Fruit fly (Drosophila melanogaster) whole organism, embryonic: ENCODE measurements around the gene Mfe2.

ENCODE experiments used
- Awh ChIP-seq: fragments of 200-800 bp; sonication (Bioruptor generic); IDR thresholded peaks from 2 replicates; pipeline ENCODE4, ENCODE4 v1.3.6; 2022; ENCODE audit warnings: missing biosample characterization, missing genetic modification characterization
- Bdp1 ChIP-seq: fragments of 200-800 bp; sonication (Bioruptor generic); optimal IDR thresholded peaks from 3 replicates; lab custom pipeline; 2016; ENCODE audit warnings: missing biosample characterization, missing genetic modification characterization
- CG10209 ChIP-seq: fragments of 200-800 bp; sonication (Bioruptor generic); optimal IDR thresholded peaks from 3 replicates; lab custom pipeline; 2017; ENCODE audit warnings: missing biosample characterization, mild to moderate bottlenecking, missing genetic modification characterization, missing genetic modification reagents
- CG1024 ChIP-seq: fragments of 200-800 bp; sonication (Bioruptor generic); IDR thresholded peaks from 2 replicates; pipeline ENCODE4 v1.3.6; 2022; ENCODE audit warnings: missing biosample characterization, missing genetic modification characterization
- CG10431 ChIP-seq: fragments of 200-800 bp; sonication (Bioruptor generic); optimal IDR thresholded peaks from 3 replicates; lab custom pipeline; 2018; ENCODE audit warnings: missing biosample characterization, mild to moderate bottlenecking, missing genetic modification characterization
- CG11085 ChIP-seq: fragments of 200-800 bp; sonication (Bioruptor generic); IDR thresholded peaks from 2 replicates; pipeline ENCODE4 v1.3.6; 2022; ENCODE audit warnings: missing biosample characterization, missing genetic modification characterization
- CG12236 ChIP-seq: fragments of 200-800 bp; sonication (Bioruptor generic); optimal IDR thresholded peaks from 2 replicates; lab custom pipeline; 2016; ENCODE audit warnings: missing biosample characterization, missing genetic modification characterization
- CG13123 ChIP-seq: fragments of 200-800 bp; sonication (Bioruptor generic); optimal IDR thresholded peaks from 2 replicates; lab custom pipeline; 2016; ENCODE audit warnings: missing biosample characterization, missing genetic modification characterization
- CG14014 ChIP-seq: fragments of 200-800 bp; sonication (Bioruptor generic); IDR thresholded peaks from 2 replicates; pipeline ENCODE4 v1.3.6; 2022; ENCODE audit warnings: missing biosample characterization, missing genetic modification characterization
- CG17568 ChIP-seq: fragments of 200-800 bp; sonication (Bioruptor generic); optimal IDR thresholded peaks from 2 replicates; lab custom pipeline; 2018; ENCODE audit warnings: missing biosample characterization, mild to moderate bottlenecking, missing genetic modification characterization, moderate library complexity
- CG17912 ChIP-seq: fragments of 200-800 bp; sonication (Bioruptor generic); optimal IDR thresholded peaks from 2 replicates; lab custom pipeline; 2018; ENCODE audit warnings: missing biosample characterization, mild to moderate bottlenecking, missing genetic modification characterization
- CG1792 ChIP-seq: fragments of 200-800 bp; sonication (Bioruptor generic); optimal IDR thresholded peaks from 2 replicates; lab custom pipeline; 2016; ENCODE audit warnings: missing biosample characterization, missing genetic modification characterization
- CG2712 ChIP-seq: fragments of 200-800 bp; optimal IDR thresholded peaks from 3 replicates; lab custom pipeline; 2019; ENCODE audit warnings: missing biosample characterization, mild to moderate bottlenecking, missing genetic modification characterization, moderate library complexity
- CG2875 ChIP-seq: fragments of 200-800 bp; sonication (Bioruptor generic); optimal IDR thresholded peaks from 2 replicates; lab custom pipeline; 2017; ENCODE audit warnings: missing biosample characterization, mild to moderate bottlenecking, missing genetic modification characterization, missing genetic modification reagents
- CG2889 ChIP-seq: fragments of 200-800 bp; sonication (Bioruptor generic); IDR thresholded peaks from 3 replicates; pipeline ENCODE4 v1.3.6; 2022; ENCODE audit warnings: missing biosample characterization, missing genetic modification characterization
- CG30020 ChIP-seq: fragments of 200-800 bp; optimal IDR thresholded peaks from 2 replicates; lab custom pipeline; 2019; ENCODE audit warnings: missing biosample characterization, mild to moderate bottlenecking, missing genetic modification characterization, moderate library complexity
- CG3407 ChIP-seq: fragments of 200-800 bp; sonication (Bioruptor generic); optimal IDR thresholded peaks from 2 replicates; lab custom pipeline; 2018; ENCODE audit warnings: missing biosample characterization, mild to moderate bottlenecking, missing genetic modification characterization
- CG3726 ChIP-seq: fragments of 200-800 bp; sonication (Bioruptor generic); IDR thresholded peaks from 3 replicates; pipeline ENCODE4, ENCODE4 v1.3.6; 2022; ENCODE audit warnings: missing biosample characterization, missing genetic modification characterization
- CG5180 ChIP-seq: fragments of 200-800 bp; sonication (Bioruptor generic); optimal IDR thresholded peaks from 3 replicates; lab custom pipeline; 2017; ENCODE audit warnings: missing biosample characterization, missing genetic modification characterization, mild to moderate bottlenecking, moderate library complexity, missing genetic modification reagents
- CG6654 ChIP-seq: fragments of 200-800 bp; sonication (Bioruptor generic); optimal IDR thresholded peaks from 2 replicates; lab custom pipeline; 2017; ENCODE audit warnings: missing biosample characterization, mild to moderate bottlenecking, missing genetic modification characterization
- CG8089 ChIP-seq: fragments of 200-800 bp; sonication (Bioruptor generic); optimal IDR thresholded peaks from 3 replicates; lab custom pipeline; 2016; ENCODE audit warnings: missing biosample characterization, missing genetic modification characterization
- CG9437 ChIP-seq: fragments of 200-800 bp; sonication (Bioruptor generic); optimal IDR thresholded peaks from 2 replicates; lab custom pipeline; 2018; ENCODE audit warnings: missing biosample characterization, mild to moderate bottlenecking, missing genetic modification characterization
- CG9609 ChIP-seq: fragments of 200-800 bp; sonication (Bioruptor generic); optimal IDR thresholded peaks from 3 replicates; lab custom pipeline; 2016; ENCODE audit warnings: missing biosample characterization, missing genetic modification characterization
- Chrac-16 ChIP-seq: fragments of 200-800 bp; sonication (Bioruptor generic); optimal IDR thresholded peaks from 3 replicates; lab custom pipeline; 2016; ENCODE audit warnings: missing biosample characterization, missing genetic modification characterization
- Dip2 ChIP-seq: fragments of 200-800 bp; sonication (Bioruptor generic); IDR thresholded peaks from 2 replicates; pipeline ENCODE4 v1.3.6; 2022; ENCODE audit warnings: missing biosample characterization, missing genetic modification characterization
- Dll ChIP-seq: fragments of 200-800 bp; sonication (Bioruptor generic); IDR thresholded peaks from 4 replicates; pipeline ENCODE4 v1.3.6; 2022; ENCODE audit warnings: missing biosample characterization, missing genetic modification characterization; ENCODE audit not compliant: partially characterized antibody
- E2f2 ChIP-seq: fragments of 200-800 bp; sonication (Bioruptor generic); IDR thresholded peaks from 2 replicates; pipeline ENCODE4 v1.3.6; 2022; ENCODE audit warnings: missing biosample characterization, missing genetic modification characterization
- Gsc ChIP-seq: fragments of 200-800 bp; sonication (Bioruptor generic); IDR thresholded peaks from 2 replicates; pipeline ENCODE4 v1.3.6; 2022; ENCODE audit warnings: missing biosample characterization, missing genetic modification characterization
- H2.0 ChIP-seq: fragments of 200-800 bp; sonication (Bioruptor generic); IDR thresholded peaks from 2 replicates; pipeline ENCODE4 v1.3.6; 2022; ENCODE audit warnings: missing biosample characterization, missing genetic modification characterization
- Xbp1 ChIP-seq: fragments of 200-800 bp; sonication (Bioruptor generic); optimal IDR thresholded peaks from 3 replicates; lab custom pipeline; 2016; ENCODE audit warnings: missing biosample characterization, mild to moderate bottlenecking, missing genetic modification characterization
- al ChIP-seq: fragments of 200-800 bp; sonication (Bioruptor generic); IDR thresholded peaks from 2 replicates; pipeline ENCODE4 v1.3.6; 2022; ENCODE audit warnings: missing biosample characterization, missing genetic modification characterization
- ara ChIP-seq: fragments of 200-800 bp; sonication (Bioruptor generic); IDR thresholded peaks from 2 replicates; pipeline ENCODE4 v1.3.6; 2022; ENCODE audit warnings: missing biosample characterization, missing genetic modification characterization
- cato ChIP-seq: fragments of 200-800 bp; sonication (Bioruptor generic); optimal IDR thresholded peaks from 2 replicates; lab custom pipeline; 2016; ENCODE audit warnings: missing biosample characterization, missing genetic modification characterization, borderline replicate concordance
- da ChIP-seq: fragments of 200-800 bp; sonication (Bioruptor generic); optimal IDR thresholded peaks from 2 replicates; lab custom pipeline; 2016; ENCODE audit warnings: missing biosample characterization, missing genetic modification characterization
- emc ChIP-seq: fragments of 200-800 bp; sonication (Bioruptor generic); optimal IDR thresholded peaks from 2 replicates; lab custom pipeline; 2016; ENCODE audit warnings: missing biosample characterization, missing genetic modification characterization
- exex ChIP-seq: fragments of 200-800 bp; sonication (Bioruptor generic); optimal IDR thresholded peaks from 4 replicates; lab custom pipeline; 2018; ENCODE audit warnings: missing biosample characterization, mild to moderate bottlenecking, missing genetic modification characterization, moderate library complexity
- fru ChIP-seq: fragments of >200 bp; optimal IDR thresholded peaks from 2 replicates; lab custom pipeline; 2017
- gce ChIP-seq: fragments of 200-800 bp; sonication (Bioruptor generic); IDR thresholded peaks from 3 replicates; pipeline ENCODE4 v1.3.6; 2022; ENCODE audit warnings: missing biosample characterization, missing genetic modification characterization
- gcm ChIP-seq: fragments of 200-800 bp; sonication (Bioruptor generic); optimal IDR thresholded peaks from 2 replicates; lab custom pipeline; 2019; ENCODE audit warnings: missing biosample characterization, mild to moderate bottlenecking, missing genetic modification characterization, moderate library complexity
- h ChIP-seq: fragments of >200 bp; optimal IDR thresholded peaks from 2 replicates; lab custom pipeline; 2017
- inv ChIP-seq: fragments of 200-800 bp; sonication (Bioruptor generic); IDR thresholded peaks from 2 replicates; pipeline ENCODE4 v1.3.6; 2022; ENCODE audit warnings: missing biosample characterization, missing genetic modification characterization; ENCODE audit not compliant: partially characterized antibody
- jigr1 ChIP-seq: fragments of 200-800 bp; sonication (Bioruptor generic); IDR thresholded peaks from 3 replicates; pipeline ENCODE4 v1.3.6; 2022; ENCODE audit warnings: missing biosample characterization, missing genetic modification characterization
- jing ChIP-seq: fragments of 200-800 bp; sonication (Bioruptor generic); optimal IDR thresholded peaks from 2 replicates; lab custom pipeline; 2018; ENCODE audit warnings: missing biosample characterization, mild to moderate bottlenecking, missing genetic modification characterization
- lbe ChIP-seq: fragments of 200-800 bp; sonication (Bioruptor generic); optimal IDR thresholded peaks from 2 replicates; lab custom pipeline; 2016; ENCODE audit warnings: missing biosample characterization, mild to moderate bottlenecking, missing genetic modification characterization
- lilli ChIP-seq: fragments of 200-800 bp; sonication (Bioruptor generic); optimal IDR thresholded peaks from 3 replicates; lab custom pipeline; 2016; ENCODE audit warnings: missing biosample characterization, missing genetic modification characterization
- luna ChIP-seq: fragments of 200-800 bp; sonication (Bioruptor generic); optimal IDR thresholded peaks from 2 replicates; lab custom pipeline; 2016; ENCODE audit warnings: missing biosample characterization, missing genetic modification characterization
- odd ChIP-seq: fragments of 200-800 bp; sonication (Bioruptor generic); optimal IDR thresholded peaks from 2 replicates; lab custom pipeline; 2017; ENCODE audit warnings: missing biosample characterization, mild to moderate bottlenecking, missing genetic modification characterization
- otp ChIP-seq: fragments of 200-800 bp; sonication (Bioruptor generic); IDR thresholded peaks from 3 replicates; pipeline ENCODE4, ENCODE4 v1.3.6; 2022; ENCODE audit warnings: missing biosample characterization, missing genetic modification characterization
- slp2 ChIP-seq: fragments of 200-800 bp; sonication (Bioruptor generic); optimal IDR thresholded peaks from 2 replicates; lab custom pipeline; 2016; ENCODE audit warnings: missing biosample characterization, missing genetic modification characterization
- yki ChIP-seq: fragments of >200 bp; optimal IDR thresholded peaks from 3 replicates; lab custom pipeline; 2018
- zen ChIP-seq: fragments of 200-800 bp; sonication (Bioruptor generic); optimal IDR thresholded peaks from 3 replicates; lab custom pipeline; 2018; ENCODE audit warnings: missing biosample characterization, mild to moderate bottlenecking, missing genetic modification characterization, moderate library complexity

Gene Mfe2

DNA sequence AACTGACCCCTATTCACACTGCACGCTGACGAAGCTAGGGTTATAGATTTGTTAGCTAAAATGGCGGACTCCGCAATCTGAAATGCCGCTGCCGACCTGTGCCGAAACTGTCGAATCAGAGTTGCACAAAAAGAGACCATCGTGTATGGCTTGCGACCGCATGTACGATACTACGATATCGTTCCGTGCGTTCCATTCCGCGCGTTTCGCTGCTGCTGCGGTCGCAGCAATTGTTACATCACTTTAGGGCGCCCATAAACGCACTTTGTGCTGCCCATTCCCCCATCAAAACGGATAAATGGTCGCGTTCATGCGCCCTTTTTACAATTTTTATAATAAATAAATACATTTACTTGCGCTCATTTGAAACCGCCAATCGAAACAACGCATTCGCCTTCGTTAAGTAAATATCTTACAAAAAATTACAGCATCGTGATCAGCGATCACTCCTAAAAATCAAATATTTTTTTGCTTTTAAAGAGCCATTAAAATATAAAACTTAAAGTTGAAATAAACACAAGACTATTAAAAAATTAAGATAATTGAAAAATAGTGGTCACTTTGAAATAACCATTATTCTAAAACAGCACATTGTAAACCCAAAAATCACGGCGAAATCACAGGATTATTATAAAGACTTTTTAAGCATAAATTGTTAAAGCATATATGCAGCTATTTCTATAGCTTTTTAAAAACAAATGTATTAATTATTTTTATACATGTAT lies 49.6 kb downstream of the Mfe2 start, which contains the start of gene Cyp1 (continued):
- TF ChIP-seq Xbp1 (GFP tag; lab: Kevin White, UChicago) = peak; percentile 34
- TF ChIP-seq CG5180 (GFP tag; lab: Kevin White, UChicago) = no peak
- TF ChIP-seq gcm (GFP tag; lab: Kevin White, UChicago) = no peak
- TF ChIP-seq CG10209 = no peak
- no peak for TF ChIP-seq Dip2 (GFP tag; lab: Robert Waterston, UW)
- no peak for TF ChIP-seq CG6654 (GFP tag; lab: Kevin White, UChicago)
- TF ChIP-seq gce (GFP tag; lab: Robert Waterston, UW) = peak; percentile 61; the same call in 2 of the 3 replicates
- TF ChIP-seq CG30020 = peak; percentile 94
- peak; percentile 36; the same call in 1 of the 2 replicates for TF ChIP-seq H2.0
- 0 out of 3 replicates have a peak, but pooled peaks have one; percentile 40 for TF ChIP-seq jigr1 (GFP tag; lab: Robert Waterston, UW)
- no peak for TF ChIP-seq cato (GFP tag; lab: Kevin White, UChicago)
- no peak for TF ChIP-seq CG17912 (GFP tag; lab: Kevin White, UChicago)
- peak; percentile 49 for TF ChIP-seq lilli (GFP tag; lab: Kevin White, UChicago)
- TF ChIP-seq al (GFP tag; lab: Robert Waterston, UW) = 0 out of 2 replicates have a peak, but pooled peaks have one; percentile 26
- no peak for TF ChIP-seq CG8089 (GFP tag; lab: Kevin White, UChicago)
- TF ChIP-seq inv = peak; percentile 71; the same call in 1 of the 2 replicates
- TF ChIP-seq Awh = 0 out of 2 replicates have a peak, but pooled peaks have one; percentile 33
- TF ChIP-seq CG9437 (GFP tag; lab: Kevin White, UChicago) = no peak
- no peak for TF ChIP-seq Chrac-16 (GFP tag; lab: Kevin White, UChicago)
- no peak for TF ChIP-seq slp2 (GFP tag; lab: Kevin White, UChicago)
- 0 out of 2 replicates have a peak, but pooled peaks have one; percentile 22 for TF ChIP-seq CG14014 (GFP tag; lab: Robert Waterston, UW)
- TF ChIP-seq CG12236 (GFP tag; lab: Kevin White, UChicago) = no peak
- TF ChIP-seq CG1792 = no peak
- peak; percentile 65; the same call in 3 of the 4 replicates for TF ChIP-seq Dll (GFP tag; lab: Robert Waterston, UW)
- TF ChIP-seq CG9609 = no peak
- no peak for TF ChIP-seq CG3407 (GFP tag; lab: Kevin White, UChicago)
- TF ChIP-seq exex (tag; lab: Kevin White, UChicago) = no peak
- TF ChIP-seq CG13123 (GFP tag; lab: Kevin White, UChicago) = no peak
- TF ChIP-seq da (GFP tag; lab: Kevin White, UChicago) = no peak
- peak; percentile 51 for TF ChIP-seq CG2712 (tag; lab: Kevin White, UChicago)
- TF ChIP-seq jing (GFP tag; lab: Kevin White, UChicago) = no peak
- no peak for TF ChIP-seq zen (tag; lab: Kevin White, UChicago)
- no peak for TF ChIP-seq odd (GFP tag; lab: Kevin White, UChicago)
- peak; percentile 79 for TF ChIP-seq CG1024 (GFP tag; lab: Robert Waterston, UW)
- TF ChIP-seq CG17568 = no peak
- TF ChIP-seq yki (lab: Kevin White, UChicago) = no peak
- TF ChIP-seq CG11085 (GFP tag; lab: Robert Waterston, UW) = no peak
- no peak for TF ChIP-seq Bdp1 (GFP tag; lab: Kevin White, UChicago)
- TF ChIP-seq CG2875 = no peak
- no peak for TF ChIP-seq CG3726 (GFP tag; lab: Robert Waterston, UW)
- TF ChIP-seq CG2889 (GFP tag; lab: Robert Waterston, UW) = no peak; the same call in 2 of the 3 replicates
- TF ChIP-seq fru (lab: Kevin White, UChicago) = no peak
- TF ChIP-seq otp (GFP tag; lab: Robert Waterston, UW) = 0 out of 3 replicates have a peak, but pooled peaks have one; percentile 29
- TF ChIP-seq emc (GFP tag; lab: Kevin White, UChicago) = no peak
- TF ChIP-seq luna (GFP tag; lab: Kevin White, UChicago) = no peak
- no peak; the same call in 1 of the 2 replicates for TF ChIP-seq ara (GFP tag; lab: Robert Waterston, UW)
- TF ChIP-seq E2f2 (GFP tag; lab: Robert Waterston, UW) = peak; percentile 64
- no peak for TF ChIP-seq CG10431 (GFP tag; lab: Kevin White, UChicago)
- no peak for TF ChIP-seq Gsc (GFP tag; lab: Robert Waterston, UW)
- no peak for TF ChIP-seq lbe
- no peak for TF ChIP-seq h (lab: Kevin White, UChicago)
